Fruit fly (Drosophila melanogaster) ovary, adult (tissue): ENCODE data around the gene bocks.

Source experiments
- CG17801 ChIP-seq: fragments of 200-800 bp; optimal IDR thresholded peaks from 2 replicates; lab custom pipeline; 2019; ENCODE audit warnings: missing biosample characterization, mild to moderate bottlenecking, missing genetic modification characterization, moderate library complexity; ENCODE audit not compliant: partially characterized antibody

The bocks gene

DNA sequence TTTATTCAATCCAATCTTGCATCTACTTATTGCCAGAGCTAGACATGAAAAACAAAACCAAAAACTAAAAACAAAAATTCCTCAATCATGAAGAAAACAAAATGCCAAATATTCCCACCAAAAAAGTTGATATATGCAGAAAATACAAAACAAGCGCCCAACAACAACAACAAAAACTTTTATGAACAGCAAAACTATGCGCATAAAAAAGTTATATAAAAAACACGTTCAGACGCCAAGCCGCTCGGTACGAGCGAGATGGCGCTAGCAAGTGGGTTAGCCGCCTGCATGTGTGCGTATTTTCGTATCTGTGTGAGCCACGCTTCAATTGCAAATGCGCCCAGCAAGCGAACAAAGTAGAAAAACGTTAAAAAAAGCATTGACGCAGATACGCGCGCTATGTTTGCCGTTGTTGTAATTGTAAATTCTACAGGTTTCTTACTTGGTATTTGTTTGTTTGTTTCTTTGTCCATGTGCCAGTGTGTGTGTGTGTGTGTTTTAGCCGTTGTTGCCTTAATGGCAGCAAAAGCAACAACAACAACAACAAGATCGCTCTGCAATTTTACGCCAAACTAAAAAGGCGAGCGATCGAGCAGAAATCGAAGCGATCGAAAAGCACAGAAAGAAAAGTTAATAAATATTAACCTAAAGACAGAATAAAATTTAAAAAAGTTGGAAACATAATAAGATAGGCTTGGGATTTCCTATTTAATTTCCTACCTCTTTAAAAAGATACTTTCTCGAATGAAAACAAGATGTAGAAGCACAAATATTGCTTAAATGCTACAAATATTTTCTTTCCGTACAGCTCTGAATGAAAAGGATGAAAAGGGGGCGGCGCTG lies 2.8 kb upstream of the bocks start:
- TF ChIP-seq CG17801 (GFP tag; lab: Kevin White, UChicago): peak; percentile 80

DNA sequence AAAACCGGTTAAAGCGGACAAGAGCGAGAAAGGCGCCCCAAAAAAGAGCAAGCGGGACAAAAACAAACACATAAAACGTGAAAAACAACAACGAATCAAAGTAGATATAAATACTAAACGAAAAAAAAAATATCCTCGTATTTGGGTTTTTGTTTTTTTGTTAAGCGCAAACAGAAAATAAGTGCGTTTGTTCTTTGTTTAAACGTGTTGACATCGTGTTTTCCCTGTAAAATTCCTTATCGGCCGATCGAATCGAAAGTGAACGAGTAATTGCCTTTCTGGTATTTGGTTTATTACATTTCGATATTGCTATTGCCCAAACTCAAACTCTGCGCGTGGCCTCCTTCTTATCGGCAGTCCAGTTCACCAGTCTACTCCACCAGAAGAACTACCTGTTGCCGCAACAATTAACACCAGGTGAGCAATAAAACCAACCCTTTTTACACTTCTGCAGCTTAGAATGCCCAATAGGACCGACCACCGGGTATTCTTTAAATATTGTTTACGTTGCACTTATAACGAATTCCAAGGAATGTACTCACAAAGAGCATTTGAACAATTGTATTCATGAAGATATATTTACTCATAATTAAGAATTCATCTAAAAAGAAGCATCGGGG lies 1.1 kb upstream of the bocks start:
- no peak for TF ChIP-seq CG17801 (GFP tag; lab: Kevin White, UChicago)

DNA sequence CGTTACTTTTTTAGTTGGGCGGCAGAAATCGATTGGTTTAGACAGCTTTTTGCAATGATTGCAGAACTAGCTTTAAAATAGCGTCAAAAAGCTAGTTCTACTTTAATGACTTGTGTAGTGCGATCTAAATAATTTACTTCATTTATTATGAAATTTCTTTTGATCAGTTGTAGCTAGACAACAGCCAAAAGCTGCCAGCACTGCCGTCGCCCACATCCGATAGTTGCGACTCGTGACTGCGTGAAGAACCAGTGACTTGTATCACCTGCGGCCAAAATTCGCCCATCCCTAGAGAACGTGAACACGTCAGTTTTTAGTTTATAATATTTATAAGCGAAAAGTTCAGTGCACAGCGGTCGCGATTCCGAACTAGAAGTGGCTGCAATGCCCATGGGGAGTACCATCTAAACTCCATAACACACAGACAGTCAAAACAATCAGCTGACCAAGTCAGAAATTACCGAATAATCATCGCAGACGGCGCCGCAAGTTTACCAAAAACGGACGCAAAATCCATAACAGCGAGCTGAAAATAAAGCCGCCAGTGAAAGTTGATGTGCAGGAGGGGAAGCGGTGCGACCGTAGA lies 4.0 kb downstream of the bocks start, which contains the start of gene P58IPK:
Gene P58IPK, plus strand, starts transcription at position 280 of the 586 bp plus-strand sequence.
- TF ChIP-seq CG17801 (GFP tag; lab: Kevin White, UChicago): peak; percentile 36

DNA sequence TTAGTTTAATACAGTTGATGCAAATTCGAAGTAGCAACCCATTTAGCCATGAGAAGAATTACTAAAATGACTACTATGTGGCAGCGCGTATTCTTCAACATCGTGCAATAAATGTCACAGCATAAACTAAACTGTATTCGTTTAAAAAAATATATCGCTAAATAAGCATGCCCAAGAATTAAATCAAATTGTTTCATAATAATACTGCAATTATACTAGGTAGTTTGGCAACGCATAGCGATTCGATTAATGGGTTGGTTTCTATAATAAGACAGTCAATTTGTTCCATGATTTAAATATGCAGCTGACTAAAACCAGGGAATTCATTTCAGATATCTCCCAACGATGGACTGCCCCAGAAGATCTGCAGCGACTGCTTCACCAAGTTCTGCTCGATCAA lies 7.7 kb downstream of the bocks start, which contains the start of gene CG33654:
Gene CG33654, minus strand, starts transcription at position 101 of the 400 bp plus-strand sequence.
- no peak for TF ChIP-seq CG17801 (GFP tag; lab: Kevin White, UChicago)

DNA sequence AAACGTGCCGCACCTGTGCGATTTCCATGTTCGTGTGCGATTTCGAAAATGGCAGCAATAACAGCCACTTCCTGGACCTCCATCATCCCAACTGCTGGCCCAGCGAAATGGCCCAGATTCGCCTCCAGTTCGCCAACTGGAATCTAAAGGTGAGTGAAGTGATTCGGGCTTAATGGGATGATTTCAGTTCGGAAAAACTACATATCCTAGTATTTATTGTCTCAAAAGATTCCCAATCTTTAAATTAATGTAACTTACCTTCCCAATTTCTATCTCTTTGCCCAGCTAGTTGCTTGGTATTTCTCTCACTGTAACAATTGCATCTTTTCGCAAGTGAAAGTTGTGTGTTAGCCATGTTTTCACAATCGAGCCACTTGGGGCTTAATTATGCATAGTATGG lies 8.8 kb downstream of the bocks start:
- TF ChIP-seq CG17801 (GFP tag; lab: Kevin White, UChicago): no peak

DNA sequence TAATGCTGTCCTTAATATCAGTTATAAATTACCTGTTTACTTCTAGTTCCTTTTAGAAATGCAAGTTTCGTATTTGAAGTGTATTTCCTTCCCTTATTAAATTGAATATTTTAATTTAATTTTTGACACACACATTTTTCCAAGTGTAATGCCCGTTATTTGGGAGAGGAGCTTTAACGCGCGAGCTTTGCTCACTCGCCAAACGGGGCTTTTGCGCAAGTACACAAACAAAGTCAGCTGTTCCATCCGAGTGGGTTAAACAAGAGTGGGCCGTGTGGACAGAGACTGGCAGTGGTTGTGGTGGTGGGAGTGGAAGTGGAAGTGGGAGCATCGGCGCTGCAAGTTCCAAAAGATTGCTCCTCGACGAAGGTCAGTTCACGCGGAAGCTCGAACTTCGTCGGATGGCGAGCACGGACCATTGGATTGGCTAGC lies 9.7 kb downstream of the bocks start, which contains the start of gene CG8301:
Gene CG8301, plus strand, starts transcription at position 218 of the 432 bp plus-strand sequence.
- peak; percentile 57 for TF ChIP-seq CG17801 (GFP tag; lab: Kevin White, UChicago)

DNA sequence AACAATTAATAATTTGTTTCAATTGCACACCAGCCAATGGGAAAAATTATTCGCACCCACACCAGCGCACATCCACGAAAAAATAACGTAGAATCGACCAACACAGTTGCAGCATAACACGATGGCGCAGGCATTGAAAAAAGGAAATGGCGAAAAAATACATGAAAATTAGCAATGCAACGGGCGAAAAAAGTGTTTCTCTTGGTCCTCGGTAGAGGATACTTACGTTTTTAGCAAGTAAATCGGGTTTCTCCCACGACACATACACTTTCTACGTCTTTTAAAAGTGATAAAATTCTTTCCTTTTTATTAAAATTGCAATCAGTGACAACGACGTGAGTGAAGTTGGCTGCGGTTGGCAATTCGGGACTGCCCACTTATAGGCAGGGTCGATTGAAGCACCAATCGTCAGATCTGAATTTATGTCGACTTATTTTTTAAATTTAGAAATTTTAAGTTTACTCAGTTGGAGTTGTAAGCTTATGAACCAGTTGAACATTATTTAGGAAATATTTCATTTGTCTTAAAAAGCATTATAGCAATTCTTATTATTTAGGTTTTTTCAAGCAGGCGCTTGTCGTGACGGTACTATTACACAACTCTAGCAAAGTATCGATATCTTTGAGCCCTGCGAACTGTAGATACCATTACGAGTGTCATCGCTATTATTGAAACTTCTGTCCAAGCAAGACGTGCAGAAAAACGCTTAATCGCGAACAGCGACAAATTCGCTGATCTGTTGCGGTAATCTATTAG lies 13.2 kb downstream of the bocks start, which contains the start of the genes Kap-alpha3 and Son:
Gene Kap-alpha3, minus strand, starts transcription at position 352 of the 756 bp plus-strand sequence.
Gene Son, plus strand, starts transcription at position 661 of the 756 bp plus-strand sequence.
- TF ChIP-seq CG17801 (GFP tag; lab: Kevin White, UChicago): peak; percentile 90

DNA sequence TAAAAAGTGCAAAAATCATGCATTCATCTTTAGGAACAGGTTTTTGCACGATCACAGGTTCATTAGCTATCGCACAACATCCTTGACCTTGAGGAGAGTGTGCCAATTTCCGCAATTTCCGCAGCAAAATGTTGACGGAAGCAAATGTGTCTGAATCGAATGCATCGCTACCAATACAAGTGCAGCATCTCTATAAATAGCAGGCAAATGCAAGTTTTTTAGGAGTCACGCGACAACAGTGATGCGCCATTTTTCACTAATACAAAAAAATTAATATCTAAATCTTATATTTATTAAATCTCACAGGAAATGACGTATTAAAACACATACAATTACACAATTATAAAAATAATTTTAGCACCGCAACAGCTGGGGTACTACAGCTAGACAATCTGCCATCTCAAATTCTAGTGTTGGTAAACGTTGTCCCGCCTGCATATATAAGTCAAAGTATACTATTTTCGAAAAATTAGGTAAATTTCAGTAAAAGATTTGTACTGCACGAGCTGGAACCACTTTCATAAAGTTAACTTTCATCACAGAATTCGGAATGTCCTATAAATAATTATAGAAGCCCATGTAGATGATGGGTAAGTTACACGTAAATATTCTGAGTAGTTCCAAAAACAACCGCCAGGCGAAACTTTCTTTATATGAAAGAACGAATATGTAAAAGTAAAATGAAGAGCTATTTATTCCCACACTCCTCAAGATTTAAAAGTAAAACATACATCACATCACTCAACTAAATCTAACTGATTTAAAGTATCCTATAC lies 16.8 kb downstream of the bocks start, which contains the start of gene CG9399:
Gene CG9399, minus strand, starts transcription at position 400 of the 776 bp plus-strand sequence.
- TF ChIP-seq CG17801 (GFP tag; lab: Kevin White, UChicago): peak; percentile 96

DNA sequence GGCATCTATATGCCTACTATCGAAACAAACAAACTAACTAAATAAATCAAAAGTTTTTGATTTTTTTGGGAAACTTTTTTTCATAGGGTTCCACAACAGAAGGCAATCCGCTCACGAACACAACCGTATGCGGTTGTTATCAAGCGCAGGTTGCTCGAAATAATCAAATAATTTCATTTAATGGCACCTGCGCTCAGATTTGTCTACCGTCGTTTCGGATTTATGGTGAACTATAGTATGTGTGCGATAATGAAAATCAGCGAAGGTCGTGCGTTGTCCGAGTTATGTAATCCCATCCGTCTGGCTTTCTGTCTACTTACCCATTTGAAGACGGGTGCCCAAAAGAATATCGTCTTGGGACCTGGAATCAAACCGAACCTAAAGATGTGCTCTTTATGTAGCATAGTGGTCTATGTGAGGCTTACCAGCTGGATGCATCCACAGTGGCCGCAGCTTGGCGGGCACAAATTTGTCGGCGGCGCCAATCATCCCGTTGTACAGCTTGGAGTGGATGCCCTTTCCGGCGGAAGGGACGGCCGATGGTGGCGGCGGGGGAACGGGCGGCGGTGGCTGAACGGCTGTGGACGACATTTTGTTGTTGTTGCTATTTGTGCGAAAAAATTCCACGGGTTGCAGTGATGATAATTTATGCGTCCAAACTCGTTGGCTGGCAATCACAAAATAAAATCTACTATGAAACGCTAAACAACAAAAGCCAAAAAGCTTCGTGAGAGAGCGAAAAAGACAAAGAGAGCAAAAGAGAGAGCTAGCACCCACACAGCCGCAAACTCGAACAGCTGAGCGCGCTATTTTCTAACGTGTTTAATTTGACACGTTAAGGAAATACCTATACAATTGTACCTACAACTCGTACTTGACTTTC lies 17.6 kb downstream of the bocks start:
- TF ChIP-seq CG17801 (GFP tag; lab: Kevin White, UChicago): no peak

DNA sequence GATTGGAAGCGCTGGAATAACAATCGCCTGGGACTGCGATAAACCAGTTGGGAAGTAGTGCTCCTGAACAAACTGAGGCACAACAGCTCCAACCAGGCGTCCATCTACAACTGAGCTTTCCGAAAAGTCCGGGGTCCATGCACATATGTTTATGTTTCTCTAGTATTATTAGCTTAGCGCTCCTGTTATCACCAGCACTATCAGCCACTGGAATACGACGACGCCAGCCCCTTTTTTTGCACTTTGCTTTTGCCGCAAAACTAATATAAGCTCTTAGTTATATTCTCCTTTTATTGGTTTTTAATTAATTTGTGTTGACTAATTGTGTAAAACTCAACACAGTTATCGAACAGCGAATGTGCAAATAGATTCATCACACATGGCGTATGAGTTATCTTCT lies 19.3 kb downstream of the bocks start, which contains the start of gene CG9396:
Gene CG9396, minus strand, starts transcription at position 101 of the 400 bp plus-strand sequence.
- TF ChIP-seq CG17801 (GFP tag; lab: Kevin White, UChicago): no peak

DNA sequence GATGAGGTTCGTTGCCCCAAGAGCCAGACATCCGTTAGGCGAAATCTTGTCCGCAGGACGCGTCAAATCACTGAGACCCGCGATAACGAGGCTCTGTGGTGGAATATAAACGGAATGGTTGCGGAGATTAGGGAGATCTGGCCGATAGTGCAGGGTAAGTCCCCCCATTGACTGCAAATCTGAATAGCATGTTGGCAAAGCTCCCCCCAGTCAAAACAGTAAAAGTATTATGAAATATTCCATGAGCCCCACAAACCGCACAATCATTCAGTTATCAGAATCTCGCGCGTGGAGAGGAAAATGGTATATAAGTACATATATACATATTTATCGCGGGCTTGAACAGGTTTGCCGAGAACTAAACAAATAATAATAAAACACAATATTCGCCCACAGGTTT lies 20.1 kb downstream of the bocks start:
- no peak for TF ChIP-seq CG17801 (GFP tag; lab: Kevin White, UChicago)

DNA sequence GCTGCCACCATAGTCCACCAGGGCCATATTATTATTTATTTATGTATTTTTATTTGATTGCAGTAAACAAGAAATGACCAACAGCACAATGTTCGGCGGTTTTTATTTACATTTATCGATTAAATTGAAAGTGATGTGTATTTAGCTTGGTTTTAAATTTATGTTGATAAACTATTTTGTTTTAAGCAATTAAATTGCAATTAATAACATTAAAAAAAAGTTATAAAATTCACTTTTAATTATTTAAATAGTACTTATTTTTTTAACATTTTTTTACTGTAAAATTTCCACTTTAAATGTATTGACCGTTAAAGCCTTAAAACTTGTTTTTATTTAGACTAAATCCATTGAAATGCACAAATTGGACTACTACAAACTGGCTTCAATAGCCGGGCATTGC lies 20.7 kb downstream of the bocks start, which contains the start of gene CG16790:
Gene CG16790, minus strand, starts transcription at position 101 of the 400 bp plus-strand sequence.
- TF ChIP-seq CG17801 (GFP tag; lab: Kevin White, UChicago): no peak
